Worm (Caenorhabditis elegans) whole organism, L4/young adult: Measurements from ENCODE around the gene srh-56.

Experiments
- W03F9.2 ChIP-seq: fragments of 150-350 bp; optimal IDR thresholded peaks from 2 replicates; lab custom pipeline; 2014; ENCODE audit warnings: missing biosample characterization, missing genetic modification characterization
- dao-5 ChIP-seq: sonication (generic microtip); optimal IDR thresholded peaks from 2 replicates; lab custom pipeline; 2016; ENCODE audit warnings: missing genotype, missing genetic modification characterization, moderate library complexity, missing compliant biosample characterization
- him-1 ChIP-seq: sonication (generic microtip); optimal IDR thresholded peaks from 2 replicates; lab custom pipeline; 2016; ENCODE audit warnings: missing genotype, missing genetic modification reagents, missing genetic modification characterization, missing compliant biosample characterization

ce11 chrV:2803258-2803657, 31.6 kb downstream of the srh-56 start:
- TF ChIP-seq him-1 (tag; lab: Kevin White, UChicago), result no peak
- no peak for TF ChIP-seq dao-5
- TF ChIP-seq W03F9.2 (tag; lab: Kevin White, UChicago), result no peak
